Fruit fly (Drosophila melanogaster): ENCODE data around the gene CG3246.

The CG3246 gene

dm6 chr2L:3465918-3466727 lies 4.4 kb upstream of the CG3246 start, which contains the start of the genes msl-2 and ND-PDSW (continued):
- no peak for TF ChIP-seq CG3407 (GFP tag; optimal IDR thresholded peaks at IDR 0.05)
- 0 out of 3 replicates have a peak, but pooled peaks have one; percentile 10 for TF ChIP-seq CG34224 (GFP tag; IDR thresholded peaks at IDR 0.05; ENCODE audit: partially characterized antibody)
- TF ChIP-seq gro (GFP tag; optimal IDR thresholded peaks at IDR 0.05) = peak; percentile 14
- TF ChIP-seq D19A (tag; optimal IDR thresholded peaks at IDR 0.05) = no peak
- peak; percentile 82 for TF ChIP-seq CG14710 (tag; optimal IDR thresholded peaks at IDR 0.05)
- TF ChIP-seq Sin3A (optimal IDR thresholded peaks at IDR 0.05) = peak; percentile 74
- peak; percentile 42; the same call in 1 of the 3 replicates for TF ChIP-seq CG6791 (GFP tag; IDR thresholded peaks at IDR 0.05; ENCODE audit: partially characterized antibody)
- peak; percentile 26 for TF ChIP-seq phol (tag; optimal IDR thresholded peaks at IDR 0.05)
- 0 out of 4 replicates have a peak, but pooled peaks have one; percentile 65 for TF ChIP-seq chinmo (GFP tag; IDR thresholded peaks at IDR 0.05; ENCODE audit: partially characterized antibody)
- TF ChIP-seq corto (GFP tag; optimal IDR thresholded peaks at IDR 0.05) = no peak
- TF ChIP-seq CG6765 (GFP tag; optimal IDR thresholded peaks at IDR 0.05) = no peak
- no peak for TF ChIP-seq CG4424 (GFP tag; optimal IDR thresholded peaks at IDR 0.05)
- peak; percentile 51 for TF ChIP-seq CG9437 (GFP tag; optimal IDR thresholded peaks at IDR 0.05)
- TF ChIP-seq CG8924 (tag; optimal IDR thresholded peaks at IDR 0.05) = peak; percentile 35
- TF ChIP-seq sens (GFP tag) = peak; percentile 43
- peak; percentile 96 for TF ChIP-seq CG9797 (GFP tag; optimal IDR thresholded peaks at IDR 0.05)
- TF ChIP-seq Dp (GFP tag; optimal IDR thresholded peaks at IDR 0.05) = peak; percentile 20
- no peak for TF ChIP-seq disco-r (GFP tag; optimal IDR thresholded peaks at IDR 0.05)
- TF ChIP-seq insv (GFP tag; optimal IDR thresholded peaks at IDR 0.05) = peak in 1 of 2 experiments; percentile 9
- no peak for TF ChIP-seq Taf1 (GFP tag; IDR thresholded peaks at IDR 0.05)
- TF ChIP-seq crol (GFP tag; IDR thresholded peaks at IDR 0.05) = no peak
- no peak for TF ChIP-seq CG3163 (GFP tag; optimal IDR thresholded peaks at IDR 0.05)
- TF ChIP-seq CG3995 (GFP tag; optimal IDR thresholded peaks at IDR 0.05) = peak; percentile 36
- TF ChIP-seq CG32772 (GFP tag; IDR thresholded peaks at IDR 0.05) = 0 out of 2 replicates have a peak, but pooled peaks have one; percentile 25
- TF ChIP-seq Bgb (GFP tag; IDR thresholded peaks at IDR 0.05; ENCODE audit: partially characterized antibody) = peak; percentile 9; the same call in 1 of the 2 replicates
- peak; percentile 89 for TF ChIP-seq MBD-R2 (GFP tag; IDR thresholded peaks at IDR 0.05)
- no peak for TF ChIP-seq Atf3 (GFP tag; optimal IDR thresholded peaks at IDR 0.05)
- no peak for TF ChIP-seq zfh1 (GFP tag; IDR thresholded peaks at IDR 0.05)
- TF ChIP-seq CG33213 (GFP tag; optimal IDR thresholded peaks at IDR 0.05) = peak; percentile 14
- peak; percentile 45; the same call in 2 of the 3 replicates for TF ChIP-seq CG16813 (GFP tag; IDR thresholded peaks at IDR 0.05; ENCODE audit: partially characterized antibody)
- no peak for TF ChIP-seq CG32767 (GFP tag; IDR thresholded peaks at IDR 0.05)
- peak; percentile 41 for TF ChIP-seq HmgZ (tag; optimal IDR thresholded peaks at IDR 0.05)
- TF ChIP-seq CG42726 (GFP tag; IDR thresholded peaks at IDR 0.05; ENCODE audit: partially characterized antibody) = peak; percentile 57; the same call in 1 of the 2 replicates
- no peak for TF ChIP-seq CG10979 (tag; optimal IDR thresholded peaks at IDR 0.05)
- TF ChIP-seq Ets65A (GFP tag) = peak; percentile 12
- TF ChIP-seq ara (GFP tag; IDR thresholded peaks at IDR 0.05) = no peak
- no peak for TF ChIP-seq Max (GFP tag; optimal IDR thresholded peaks at IDR 0.05)
- no peak for TF ChIP-seq Neu2 (GFP tag; optimal IDR thresholded peaks at IDR 0.05; ENCODE audit: borderline replicate concordance)
- no peak for TF ChIP-seq CG4707 (GFP tag; optimal IDR thresholded peaks at IDR 0.05)
- TF ChIP-seq zen (tag; optimal IDR thresholded peaks at IDR 0.05) = peak; percentile 41
- peak; percentile 36 for TF ChIP-seq CHES-1-like (GFP tag; optimal IDR thresholded peaks at IDR 0.05)
- TF ChIP-seq Ets97D (GFP tag; optimal IDR thresholded peaks at IDR 0.05) = peak; percentile 20
- 0 out of 2 replicates have a peak, but pooled peaks have one; percentile 16 for TF ChIP-seq Scr (GFP tag; IDR thresholded peaks at IDR 0.05; ENCODE audit: partially characterized antibody)
- peak; percentile 92 for TF ChIP-seq CG7357 (GFP tag; IDR thresholded peaks at IDR 0.05)
- TF ChIP-seq lmd (GFP tag; IDR thresholded peaks at IDR 0.05) = no peak
- TF ChIP-seq dm (GFP tag; optimal IDR thresholded peaks at IDR 0.05) = peak; percentile 44
- TF ChIP-seq Hsf (GFP tag; optimal IDR thresholded peaks at IDR 0.05) = no peak
- TF ChIP-seq CG15011 (GFP tag; optimal IDR thresholded peaks at IDR 0.05) = no peak
